Worm (Caenorhabditis elegans) whole organism, mixed stage, embryonic: Measurements from ENCODE around the gene Y59E1A.4.
A peak's percentile ranks its signal among the peaks of the same experiment; 100 is the strongest.

ENCODE experiments used
- mab-5 ChIP-seq: fragments of 150-350 bp; optimal IDR thresholded peaks from 2 replicates; lab custom pipeline; 2014; ENCODE audit warnings: missing biosample characterization, missing genetic modification characterization
- mep-1 ChIP-seq: fragments of 150-350 bp; optimal IDR thresholded peaks from 2 replicates; lab custom pipeline; 2017; ENCODE audit warnings: missing biosample characterization, missing genetic modification reagents, missing genetic modification characterization, inconsistent platforms
- nhr-237 ChIP-seq: fragments of 150-350 bp; optimal IDR thresholded peaks from 2 replicates; lab custom pipeline; 2014; ENCODE audit warnings: missing biosample characterization, missing genetic modification characterization
- unc-120 ChIP-seq: sonication (generic microtip); optimal IDR thresholded peaks from 2 replicates; lab custom pipeline; 2017; ENCODE audit warnings: missing genetic modification characterization, missing compliant biosample characterization; ENCODE audit not compliant: poor library complexity, severe bottlenecking
- unc-39 ChIP-seq: fragments of 150-350 bp; optimal IDR thresholded peaks from 2 replicates; lab custom pipeline; 2014; ENCODE audit warnings: missing biosample characterization, missing genetic modification characterization
- unc-62 ChIP-seq: fragments of 150-350 bp; optimal IDR thresholded peaks from 2 replicates; lab custom pipeline; 2014; ENCODE audit warnings: missing biosample characterization, missing genetic modification reagents, missing genetic modification characterization
- ztf-11 ChIP-seq: fragments of 150-350 bp; optimal IDR thresholded peaks from 2 replicates; lab custom pipeline; 2014; ENCODE audit warnings: missing biosample characterization, missing genetic modification characterization

ce11 chrX:1960895-1961715, 21.3 kb upstream of the Y59E1A.4 start:
- no peak for TF ChIP-seq unc-39
- TF ChIP-seq nhr-237 (tag; lab: Kevin White, UChicago), result peak; percentile 19
- TF ChIP-seq ztf-11 (tag; lab: Kevin White, UChicago), result no peak
- no peak for TF ChIP-seq mab-5 (tag; lab: Kevin White, UChicago)
- TF ChIP-seq mep-1 (tag; lab: Kevin White, UChicago), result no peak
- TF ChIP-seq unc-120, result no peak
- TF ChIP-seq unc-62 (GFP tag; lab: Kevin White, UChicago), result no peak
